Fruit fly (Drosophila melanogaster) S2 (cell line): ENCODE results near the gene CG3246.

Source experiments
- CG8478 ChIP-seq: fragments of >200 bp; optimal IDR thresholded peaks from 2 replicates; lab custom pipeline; 2018
- CTCF ChIP-seq, 2 experiments: fragments of >200 bp; optimal IDR thresholded peaks; 2 replicates each; lab custom pipeline; 2018

DNA sequence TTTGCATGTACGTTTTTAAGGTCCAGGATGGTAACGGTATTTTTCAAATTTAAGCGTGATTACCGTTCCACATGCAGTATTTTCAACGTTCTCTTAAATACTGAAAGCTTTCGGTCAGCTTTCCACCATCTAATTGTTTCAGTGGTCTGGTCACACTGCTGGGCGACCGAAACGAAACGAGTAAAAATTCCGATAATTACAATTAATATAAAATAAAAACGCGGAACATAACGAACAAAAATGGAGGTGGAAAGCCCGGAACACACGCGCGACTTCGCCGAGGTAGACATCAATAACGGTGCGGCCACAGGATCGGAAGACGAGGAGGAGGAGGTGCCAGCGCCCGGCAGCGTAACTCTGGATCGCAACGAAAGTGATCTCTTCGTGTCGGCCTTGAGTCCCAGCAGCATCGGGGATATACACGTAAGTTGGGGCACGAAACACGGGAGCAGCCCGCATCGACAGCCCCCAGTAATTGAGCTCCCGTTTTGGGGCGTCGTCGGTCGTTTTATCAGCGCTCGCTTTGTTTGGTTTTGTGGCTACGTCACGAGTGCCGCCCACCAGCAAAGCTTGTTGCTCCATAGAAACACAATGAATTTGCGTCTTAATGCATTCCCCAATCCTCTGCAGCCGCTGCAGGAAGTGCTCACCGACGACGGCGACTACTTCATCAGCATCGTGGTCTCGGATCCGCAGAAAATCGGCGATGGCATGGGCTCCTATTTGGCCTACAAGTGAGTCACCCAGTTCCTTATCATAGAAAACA, 12.0 kb downstream of the CG3246 start, which contains the start of gene Snx1:
- no peak for TF ChIP-seq CTCF (optimal IDR thresholded peaks at IDR 0.05; lab: Kevin White, UChicago)
- TF ChIP-seq CG8478 (lab: Kevin White, UChicago) = no peak
